Fruit fly (Drosophila melanogaster) whole organism, embryonic: Measurements from ENCODE around the gene CG9133.
A peak's percentile ranks its signal among the peaks of the same experiment; 100 is the strongest.

Experiments
- Ada2b ChIP-seq: fragments of 200-800 bp; sonication (Bioruptor generic); IDR thresholded peaks from 2 replicates; pipeline ENCODE4 v1.3.6; 2022; ENCODE audit warnings: missing biosample characterization, missing genetic modification characterization
- Bteb2 ChIP-seq: fragments of 200-800 bp; sonication (Bioruptor generic); optimal IDR thresholded peaks from 2 replicates; lab custom pipeline; 2016; ENCODE audit warnings: missing biosample characterization, missing genetic modification characterization
- C15 ChIP-seq: fragments of 200-800 bp; sonication (Bioruptor generic); IDR thresholded peaks from 3 replicates; pipeline ENCODE4 v1.3.6; 2022; ENCODE audit warnings: missing biosample characterization, missing genetic modification characterization
- CG13775 ChIP-seq: fragments of 200-800 bp; sonication (Bioruptor generic); optimal IDR thresholded peaks from 3 replicates; lab custom pipeline; 2017; ENCODE audit warnings: missing biosample characterization, mild to moderate bottlenecking, missing genetic modification characterization
- Mes4 ChIP-seq: fragments of 200-800 bp; sonication (Bioruptor generic); optimal IDR thresholded peaks from 2 replicates; lab custom pipeline; 2016; ENCODE audit warnings: missing biosample characterization, missing genetic modification characterization
- da ChIP-seq: fragments of 200-800 bp; sonication (Bioruptor generic); optimal IDR thresholded peaks from 2 replicates; lab custom pipeline; 2016; ENCODE audit warnings: missing biosample characterization, missing genetic modification characterization
- hbn ChIP-seq: fragments of 200-800 bp; sonication (Bioruptor generic); IDR thresholded peaks from 2 replicates; pipeline ENCODE4 v1.3.6; 2022; ENCODE audit warnings: missing biosample characterization, missing genetic modification characterization; ENCODE audit not compliant: partially characterized antibody
- psq ChIP-seq: fragments of 200-800 bp; sonication (Bioruptor generic); optimal IDR thresholded peaks from 2 replicates; lab custom pipeline; 2017; ENCODE audit warnings: missing biosample characterization, missing genetic modification characterization

DNA sequence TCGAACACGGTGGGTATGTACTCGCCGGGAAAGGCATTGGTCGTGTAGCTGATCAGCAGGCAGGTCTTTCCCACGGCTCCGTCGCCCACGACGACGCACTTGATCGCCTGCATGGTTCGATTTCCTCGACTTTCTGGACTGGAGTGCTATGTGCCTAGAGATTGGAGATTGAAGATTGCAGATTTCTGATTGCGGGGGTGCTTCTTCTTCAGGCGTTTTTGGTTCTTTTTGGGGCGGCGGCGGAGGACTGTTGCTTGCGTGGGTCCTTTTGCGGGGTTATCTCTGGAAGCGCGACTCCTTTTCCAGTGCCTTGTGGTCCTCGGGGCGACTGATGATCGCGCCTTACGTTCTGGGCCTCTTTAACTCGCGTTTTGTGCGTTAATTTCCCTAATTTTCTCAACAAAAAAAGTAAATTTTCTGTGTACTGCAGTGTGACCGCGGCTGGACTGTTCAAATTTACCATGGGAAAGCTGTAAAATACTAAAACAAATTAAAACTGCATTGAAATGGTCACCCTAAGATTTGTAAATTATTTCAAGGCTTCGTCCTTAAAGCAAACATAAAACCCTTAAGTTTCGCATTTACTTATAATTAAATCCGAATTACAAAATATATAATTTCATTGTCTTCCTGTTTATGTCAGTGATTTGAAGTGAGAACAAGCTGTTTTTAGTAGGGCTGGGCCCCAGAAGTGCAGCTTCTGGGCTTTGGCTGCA, 50.6 kb downstream of the CG9133 start, which contains the start of the genes Rac1 and Acat2:
- no peak for TF ChIP-seq C15 (GFP tag; lab: Robert Waterston, UW)
- TF ChIP-seq hbn (GFP tag; lab: Robert Waterston, UW), result no peak
- TF ChIP-seq CG13775 (GFP tag; lab: Kevin White, UChicago), result no peak
- TF ChIP-seq Mes4, result peak; percentile 13
- no peak for TF ChIP-seq da (GFP tag; lab: Kevin White, UChicago)
- TF ChIP-seq psq (GFP tag; lab: Kevin White, UChicago), result no peak
- TF ChIP-seq Ada2b (GFP tag; lab: Robert Waterston, UW), result no peak
- no peak for TF ChIP-seq Bteb2
